Worm (Caenorhabditis elegans) whole organism, L4/young adult: ENCODE measurements around the gene C31B8.12.

Experiments used
- W03F9.2 ChIP-seq: fragments of 150-350 bp; optimal IDR thresholded peaks from 2 replicates; lab custom pipeline; 2014; ENCODE audit warnings: missing biosample characterization, missing genetic modification characterization
- dao-5 ChIP-seq: sonication (generic microtip); optimal IDR thresholded peaks from 2 replicates; lab custom pipeline; 2016; ENCODE audit warnings: missing genotype, missing genetic modification characterization, moderate library complexity, missing compliant biosample characterization
- him-1 ChIP-seq: sonication (generic microtip); optimal IDR thresholded peaks from 2 replicates; lab custom pipeline; 2016; ENCODE audit warnings: missing genotype, missing genetic modification reagents, missing genetic modification characterization, missing compliant biosample characterization

- TF ChIP-seq dao-5 (tag; lab: Kevin White, UChicago) (no peak), him-1 (tag; lab: Kevin White, UChicago) (no peak), W03F9.2 (tag; lab: Kevin White, UChicago) (no peak)
Observed at ce11 chrV:2929753-2930152, 2.3 kb upstream of the C31B8.12 start, which contains the start of gene C31B8.16.
